Fruit fly (Drosophila melanogaster) whole organism, embryonic: ENCODE data around the gene Nthl1.

Experiments used
- Bteb2 ChIP-seq: fragments of 200-800 bp; sonication (Bioruptor generic); optimal IDR thresholded peaks from 2 replicates; lab custom pipeline; 2016; ENCODE audit warnings: missing biosample characterization, missing genetic modification characterization
- CG10543 ChIP-seq: fragments of 200-800 bp; sonication (Bioruptor generic); optimal IDR thresholded peaks from 3 replicates; lab custom pipeline; 2017; ENCODE audit warnings: missing biosample characterization, mild to moderate bottlenecking, missing genetic modification characterization, moderate library complexity
- CG12219 ChIP-seq: fragments of 200-800 bp; sonication (Bioruptor generic); optimal IDR thresholded peaks from 3 replicates; lab custom pipeline; 2018; ENCODE audit warnings: missing biosample characterization, mild to moderate bottlenecking, missing genetic modification characterization
- CG13424 ChIP-seq: fragments of 200-800 bp; sonication (Bioruptor generic); optimal IDR thresholded peaks from 2 replicates; lab custom pipeline; 2019; ENCODE audit warnings: missing biosample characterization, mild to moderate bottlenecking, missing genetic modification characterization, moderate library complexity
- CG13624 ChIP-seq: fragments of 200-800 bp; sonication (Bioruptor generic); optimal IDR thresholded peaks from 2 replicates; lab custom pipeline; 2016; ENCODE audit warnings: missing biosample characterization, missing genetic modification characterization
- CG17829 ChIP-seq: fragments of 200-800 bp; optimal IDR thresholded peaks from 2 replicates; lab custom pipeline; 2019; ENCODE audit warnings: missing biosample characterization, mild to moderate bottlenecking, missing genetic modification characterization, moderate library complexity
- CG2712 ChIP-seq: fragments of 200-800 bp; optimal IDR thresholded peaks from 3 replicates; lab custom pipeline; 2019; ENCODE audit warnings: missing biosample characterization, mild to moderate bottlenecking, missing genetic modification characterization, moderate library complexity
- CG3163 ChIP-seq: fragments of 200-800 bp; sonication (Bioruptor generic); optimal IDR thresholded peaks from 3 replicates; lab custom pipeline; 2016; ENCODE audit warnings: missing biosample characterization, missing genetic modification characterization
- CG3407 ChIP-seq: fragments of 200-800 bp; sonication (Bioruptor generic); optimal IDR thresholded peaks from 2 replicates; lab custom pipeline; 2018; ENCODE audit warnings: missing biosample characterization, mild to moderate bottlenecking, missing genetic modification characterization
- CG4820 ChIP-seq: fragments of 200-800 bp; sonication (Bioruptor generic); optimal IDR thresholded peaks from 3 replicates; lab custom pipeline; 2016; ENCODE audit warnings: missing biosample characterization, missing genetic modification characterization
- CG6654 ChIP-seq: fragments of 200-800 bp; sonication (Bioruptor generic); optimal IDR thresholded peaks from 2 replicates; lab custom pipeline; 2017; ENCODE audit warnings: missing biosample characterization, mild to moderate bottlenecking, missing genetic modification characterization
- CG6689 ChIP-seq: fragments of 200-800 bp; sonication (Bioruptor generic); IDR thresholded peaks from 2 replicates; pipeline ENCODE4 v1.3.6; 2022; ENCODE audit warnings: missing biosample characterization, missing genetic modification characterization
- CG7839 ChIP-seq: fragments of 200-800 bp; sonication (Bioruptor generic); optimal IDR thresholded peaks from 3 replicates; lab custom pipeline; 2018; ENCODE audit warnings: missing biosample characterization, mild to moderate bottlenecking, missing genetic modification characterization, moderate library complexity
- CG7987 ChIP-seq: fragments of 200-800 bp; sonication (Bioruptor generic); optimal IDR thresholded peaks from 2 replicates; lab custom pipeline; 2018; ENCODE audit warnings: missing biosample characterization, mild to moderate bottlenecking, missing genetic modification characterization, moderate library complexity
- CG8765 ChIP-seq: fragments of 200-800 bp; sonication (Bioruptor generic); IDR thresholded peaks from 2 replicates; pipeline ENCODE4 v1.3.6; 2022; ENCODE audit warnings: missing biosample characterization, missing genetic modification characterization
- CG9797 ChIP-seq: fragments of 200-800 bp; sonication (Bioruptor generic); optimal IDR thresholded peaks from 3 replicates; lab custom pipeline; 2018; ENCODE audit warnings: missing biosample characterization, mild to moderate bottlenecking, missing genetic modification characterization
- CG9932 ChIP-seq: fragments of 200-800 bp; sonication (Bioruptor generic); IDR thresholded peaks from 2 replicates; pipeline ENCODE4 v1.3.6; 2022; ENCODE audit warnings: missing biosample characterization, missing genetic modification characterization
- Ets97D ChIP-seq: fragments of 200-800 bp; sonication (Bioruptor generic); optimal IDR thresholded peaks from 3 replicates; lab custom pipeline; 2016; ENCODE audit warnings: missing biosample characterization, missing genetic modification characterization
- HHEX ChIP-seq: fragments of 200-800 bp; sonication (Bioruptor generic); optimal IDR thresholded peaks from 3 replicates; lab custom pipeline; 2017; ENCODE audit warnings: missing biosample characterization, mild to moderate bottlenecking, missing genetic modification characterization, missing genetic modification reagents
- HLH3B ChIP-seq: fragments of 200-800 bp; sonication (Bioruptor generic); IDR thresholded peaks from 2 replicates; pipeline ENCODE4 v1.3.6; 2022; ENCODE audit warnings: missing biosample characterization, missing genetic modification characterization
- Hmx ChIP-seq: fragments of 200-800 bp; sonication (Bioruptor generic); optimal IDR thresholded peaks from 2 replicates; lab custom pipeline; 2016; ENCODE audit warnings: missing biosample characterization, missing genetic modification characterization
- Jarid2 ChIP-seq: fragments of 200-800 bp; sonication (Bioruptor generic); optimal IDR thresholded peaks from 3 replicates; lab custom pipeline; 2017; ENCODE audit warnings: mild to moderate bottlenecking, missing biosample characterization, missing genetic modification reagents, missing genetic modification characterization
- Meics ChIP-seq: fragments of 200-800 bp; sonication (Bioruptor generic); optimal IDR thresholded peaks from 2 replicates; lab custom pipeline; 2017; ENCODE audit warnings: missing biosample characterization, mild to moderate bottlenecking, missing genetic modification characterization
- NK7.1 ChIP-seq: fragments of 200-800 bp; sonication (Bioruptor generic); optimal IDR thresholded peaks from 3 replicates; lab custom pipeline; 2016; ENCODE audit warnings: missing biosample characterization, missing genetic modification characterization
- NfI ChIP-seq: fragments of 200-800 bp; sonication (Bioruptor generic); optimal IDR thresholded peaks from 3 replicates; lab custom pipeline; 2018; ENCODE audit warnings: missing biosample characterization, mild to moderate bottlenecking, missing genetic modification characterization, moderate library complexity
- PHDP ChIP-seq: fragments of 200-800 bp; sonication (Bioruptor generic); optimal IDR thresholded peaks from 3 replicates; lab custom pipeline; 2018; ENCODE audit warnings: missing biosample characterization, mild to moderate bottlenecking, missing genetic modification characterization, moderate library complexity
- Ptx1 ChIP-seq: fragments of 200-800 bp; sonication (Bioruptor generic); IDR thresholded peaks from 2 replicates; pipeline ENCODE4 v1.3.6; 2022; ENCODE audit warnings: missing biosample characterization, missing genetic modification characterization
- Sox100B ChIP-seq: fragments of 200-800 bp; sonication (Bioruptor generic); optimal IDR thresholded peaks from 3 replicates; lab custom pipeline; 2018; ENCODE audit warnings: missing biosample characterization, mild to moderate bottlenecking, missing genetic modification characterization
- Sox102F ChIP-seq: fragments of 200-800 bp; sonication (Bioruptor generic); optimal IDR thresholded peaks from 2 replicates; lab custom pipeline; 2018; ENCODE audit warnings: missing biosample characterization, mild to moderate bottlenecking, missing genetic modification characterization, moderate library complexity
- Vsx1 ChIP-seq: fragments of 200-800 bp; sonication (Bioruptor generic); optimal IDR thresholded peaks from 2 replicates; lab custom pipeline; 2017; ENCODE audit warnings: missing biosample characterization, mild to moderate bottlenecking, missing genetic modification characterization, missing genetic modification reagents
- Xrp1 ChIP-seq: fragments of 200-800 bp; sonication (Bioruptor generic); IDR thresholded peaks from 2 replicates; pipeline ENCODE4 v1.3.6; 2022; ENCODE audit warnings: missing biosample characterization, missing genetic modification characterization
- ase ChIP-seq: fragments of 200-800 bp; sonication (Bioruptor generic); IDR thresholded peaks from 3 replicates; pipeline ENCODE4 v1.3.6; 2022; ENCODE audit warnings: missing biosample characterization, missing genetic modification characterization
- corto ChIP-seq: fragments of 200-800 bp; sonication (Bioruptor generic); optimal IDR thresholded peaks from 2 replicates; lab custom pipeline; 2016; ENCODE audit warnings: missing biosample characterization, mild to moderate bottlenecking, missing genetic modification characterization, moderate library complexity
- dysf ChIP-seq: fragments of 200-800 bp; sonication (Bioruptor generic); IDR thresholded peaks from 3 replicates; pipeline ENCODE4 v1.3.6; 2022; ENCODE audit warnings: missing biosample characterization, missing genetic modification characterization
- eve ChIP-seq, 2 experiments: fragments of >200 bp; optimal IDR thresholded peaks; 2 replicates each; lab custom pipeline; 2017; ENCODE audit warnings: missing biosample characterization in 2 of 2, missing genetic modification characterization in 2 of 2
- grau ChIP-seq: fragments of 200-800 bp; optimal IDR thresholded peaks from 3 replicates; lab custom pipeline; 2019; ENCODE audit warnings: missing biosample characterization, mild to moderate bottlenecking, missing genetic modification characterization, moderate library complexity
- hbn ChIP-seq: fragments of 200-800 bp; sonication (Bioruptor generic); IDR thresholded peaks from 2 replicates; pipeline ENCODE4 v1.3.6; 2022; ENCODE audit warnings: missing biosample characterization, missing genetic modification characterization; ENCODE audit not compliant: partially characterized antibody
- jigr1 ChIP-seq: fragments of 200-800 bp; sonication (Bioruptor generic); IDR thresholded peaks from 3 replicates; pipeline ENCODE4 v1.3.6; 2022; ENCODE audit warnings: missing biosample characterization, missing genetic modification characterization
- jing ChIP-seq: fragments of 200-800 bp; sonication (Bioruptor generic); optimal IDR thresholded peaks from 2 replicates; lab custom pipeline; 2018; ENCODE audit warnings: missing biosample characterization, mild to moderate bottlenecking, missing genetic modification characterization
- kay ChIP-seq: fragments of 200-800 bp; sonication (Bioruptor generic); optimal IDR thresholded peaks from 2 replicates; lab custom pipeline; 2016; ENCODE audit warnings: missing biosample characterization, missing genetic modification characterization
- org-1 ChIP-seq: fragments of 200-800 bp; sonication (Bioruptor generic); optimal IDR thresholded peaks from 2 replicates; lab custom pipeline; 2017; ENCODE audit warnings: missing biosample characterization, missing genetic modification characterization
- pan ChIP-seq, 4 experiments: fragments of >200 bp in 3 of 4; fragments of 200-800 bp in 1 of 4; sonication (Bioruptor generic) in 1 of 4; optimal IDR thresholded peaks in 3 of 4; IDR thresholded peaks in 1 of 4; 2 replicates each; pipeline versions ENCODE4 v1.3.6 to Lab custom; 2017 to 2022; ENCODE audit warnings: missing biosample characterization in 2 of 4, missing genetic modification characterization in 2 of 4, mixed read lengths in 1 of 4
- pho ChIP-seq: fragments of 200-800 bp; sonication (Bioruptor generic); optimal IDR thresholded peaks from 2 replicates; lab custom pipeline; 2016; ENCODE audit warnings: missing biosample characterization, missing genetic modification characterization
- schlank ChIP-seq: fragments of 200-800 bp; sonication (Bioruptor generic); optimal IDR thresholded peaks from 2 replicates; lab custom pipeline; 2018; ENCODE audit warnings: missing biosample characterization, mild to moderate bottlenecking, missing genetic modification characterization
- slou ChIP-seq: fragments of 200-800 bp; sonication (Bioruptor generic); optimal IDR thresholded peaks from 3 replicates; lab custom pipeline; 2016; ENCODE audit warnings: missing biosample characterization, missing genetic modification characterization
- slp2 ChIP-seq: fragments of 200-800 bp; sonication (Bioruptor generic); optimal IDR thresholded peaks from 2 replicates; lab custom pipeline; 2016; ENCODE audit warnings: missing biosample characterization, missing genetic modification characterization
- tin ChIP-seq: fragments of 200-800 bp; sonication (Bioruptor generic); optimal IDR thresholded peaks from 3 replicates; lab custom pipeline; 2016; ENCODE audit warnings: missing biosample characterization, missing genetic modification characterization
- tx ChIP-seq: fragments of 200-800 bp; sonication (Bioruptor generic); optimal IDR thresholded peaks from 2 replicates; lab custom pipeline; 2016; ENCODE audit warnings: missing biosample characterization, missing genetic modification characterization
- wdn ChIP-seq: fragments of 200-800 bp; sonication (Bioruptor generic); IDR thresholded peaks from 2 replicates; pipeline ENCODE4 v1.3.6; 2022; ENCODE audit warnings: missing biosample characterization, missing genetic modification characterization
- zf30C ChIP-seq: fragments of 200-800 bp; sonication (Bioruptor generic); optimal IDR thresholded peaks from 3 replicates; lab custom pipeline; 2018; ENCODE audit warnings: missing biosample characterization, mild to moderate bottlenecking, missing genetic modification characterization

Gene Nthl1

DNA sequence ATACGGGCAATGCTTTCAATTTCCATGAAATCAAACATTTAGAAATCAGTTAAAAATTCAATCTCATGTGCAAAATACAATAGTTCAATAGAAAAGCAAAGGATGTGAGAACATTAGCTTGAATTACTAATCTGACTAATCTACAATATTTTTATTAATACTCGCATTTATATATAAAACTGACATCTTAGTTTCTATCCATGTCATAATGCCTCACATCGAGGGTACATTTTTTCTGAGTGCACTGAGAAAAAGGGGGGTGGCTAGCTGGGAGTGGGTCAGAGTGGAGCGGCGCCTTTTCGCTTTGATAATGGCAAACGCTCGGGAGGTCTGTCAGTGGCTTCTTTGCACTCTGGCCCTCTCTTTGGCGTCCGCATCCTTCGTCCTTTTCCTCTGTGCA is 23.7 kb upstream of the Nthl1 start (continued):
- no peak for TF ChIP-seq CG4820 (GFP tag; lab: Kevin White, UChicago)
- peak; percentile 44 for TF ChIP-seq grau (tag; lab: Kevin White, UChicago)
- TF ChIP-seq jing (GFP tag; lab: Kevin White, UChicago): peak; percentile 1
- no peak for TF ChIP-seq tx (GFP tag; lab: Kevin White, UChicago)
- TF ChIP-seq CG12219 (GFP tag; lab: Kevin White, UChicago): peak; percentile 28
- TF ChIP-seq CG10543: peak; percentile 24
- TF ChIP-seq CG7839 (tag; lab: Kevin White, UChicago): peak; percentile 36
- no peak for TF ChIP-seq CG8765 (GFP tag; lab: Robert Waterston, UW)
- no peak for TF ChIP-seq CG9932 (GFP tag; lab: Robert Waterston, UW)
- peak; percentile 39 for TF ChIP-seq Sox100B
- TF ChIP-seq CG2712 (tag; lab: Kevin White, UChicago): peak; percentile 52
- no peak for TF ChIP-seq CG3407
- peak; percentile 36; the same call in 1 of the 3 replicates for TF ChIP-seq dysf (GFP tag; lab: Robert Waterston, UW)
- TF ChIP-seq Sox102F: peak; percentile 31
- no peak for TF ChIP-seq schlank (tag; lab: Kevin White, UChicago)
- no peak for TF ChIP-seq CG7987 (GFP tag; lab: Kevin White, UChicago)
- TF ChIP-seq hbn (GFP tag; lab: Robert Waterston, UW): no peak
- TF ChIP-seq zf30C (GFP tag; lab: Kevin White, UChicago): peak; percentile 53
- no peak for TF ChIP-seq HLH3B (GFP tag; lab: Robert Waterston, UW)
- no peak for TF ChIP-seq wdn
- TF ChIP-seq Jarid2 (GFP tag; lab: Kevin White, UChicago): no peak
- no peak for TF ChIP-seq pan (optimal IDR thresholded peaks at IDR 0.05; lab: Kevin White, UChicago)
- TF ChIP-seq pan (GFP tag; optimal IDR thresholded peaks at IDR 0.05 in 1 of 2, IDR thresholded peaks at IDR 0.05 in 1 of 2): no peak
- TF ChIP-seq CG17829 (tag; lab: Kevin White, UChicago): peak; percentile 10
- no peak for TF ChIP-seq CG13624
- TF ChIP-seq Meics (GFP tag; lab: Kevin White, UChicago): peak; percentile 38
- no peak for TF ChIP-seq kay (GFP tag; lab: Kevin White, UChicago)
- TF ChIP-seq tin (GFP tag; lab: Kevin White, UChicago): no peak
- TF ChIP-seq CG3163 (GFP tag; lab: Kevin White, UChicago): no peak
- no peak for TF ChIP-seq Hmx (GFP tag; lab: Kevin White, UChicago)
- TF ChIP-seq PHDP (tag; lab: Kevin White, UChicago): peak; percentile 37
- peak in 1 of 2 experiments; percentile 39 for TF ChIP-seq eve (GFP tag; optimal IDR thresholded peaks at IDR 0.05; lab: Kevin White, UChicago)
- no peak for TF ChIP-seq CG6654 (GFP tag; lab: Kevin White, UChicago)
- no peak for TF ChIP-seq org-1 (GFP tag; lab: Kevin White, UChicago)
- TF ChIP-seq, all 482 proteins: peak for 69

DNA sequence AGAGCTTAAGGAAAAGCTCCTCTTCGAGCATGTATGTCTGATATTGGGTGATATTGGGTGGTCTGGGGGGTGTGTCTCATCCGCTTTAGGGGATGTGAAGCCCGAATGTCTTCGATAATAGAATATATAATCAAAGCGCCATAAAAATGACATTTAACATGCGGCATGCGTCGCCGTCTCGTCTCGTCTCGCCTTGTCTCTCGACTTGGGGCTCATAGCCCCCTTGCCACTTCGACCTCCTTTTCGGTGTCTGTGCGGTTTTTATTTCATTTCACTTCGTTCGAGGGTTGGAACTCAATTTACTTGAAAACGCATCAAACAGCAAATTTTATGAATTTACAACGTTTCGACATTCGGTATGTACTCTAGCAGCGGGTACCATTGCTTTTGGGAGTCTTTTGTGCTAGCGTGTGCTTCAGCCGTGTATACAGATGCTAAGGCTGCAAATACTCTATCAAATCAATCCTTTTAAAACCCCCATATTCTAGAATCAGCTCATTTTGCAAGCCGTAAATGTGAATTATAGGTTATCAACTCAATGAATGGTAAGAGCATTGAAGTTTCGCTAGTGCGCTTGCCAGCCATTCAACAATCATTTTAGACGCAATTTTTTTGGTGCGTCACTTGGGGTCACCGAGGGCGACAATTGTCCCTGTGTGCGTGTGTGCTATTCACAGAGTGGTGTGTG is 22.9 kb upstream of the Nthl1 start:
- peak; percentile 27 for TF ChIP-seq NfI (GFP tag; lab: Kevin White, UChicago)
- TF ChIP-seq Ets97D (GFP tag; lab: Kevin White, UChicago): no peak
- TF ChIP-seq Xrp1 (GFP tag; lab: Robert Waterston, UW): peak; percentile 51
- TF ChIP-seq Vsx1: peak; percentile 2
- TF ChIP-seq CG3407: no peak
- peak; percentile 30 for TF ChIP-seq slp2 (GFP tag; lab: Kevin White, UChicago)
- TF ChIP-seq Bteb2 (GFP tag; lab: Kevin White, UChicago): peak; percentile 8
- no peak for TF ChIP-seq slou
- TF ChIP-seq Ptx1 (GFP tag; lab: Robert Waterston, UW): peak; percentile 74
- peak; percentile 29 for TF ChIP-seq pho (GFP tag; lab: Kevin White, UChicago)
- no peak for TF ChIP-seq CG9797 (GFP tag; lab: Kevin White, UChicago)
- peak; percentile 56 for TF ChIP-seq CG6689 (GFP tag; lab: Robert Waterston, UW)
- 0 out of 3 replicates have a peak, but pooled peaks have one; percentile 13 for TF ChIP-seq ase (GFP tag; lab: Robert Waterston, UW)
- TF ChIP-seq CG13424 (tag; lab: Kevin White, UChicago): peak; percentile 48
- TF ChIP-seq corto (GFP tag; lab: Kevin White, UChicago): no peak
- TF ChIP-seq NK7.1 (GFP tag; lab: Kevin White, UChicago): peak; percentile 8
- peak; percentile 25 for TF ChIP-seq HHEX (GFP tag; lab: Kevin White, UChicago)
- TF ChIP-seq jigr1: peak; percentile 31; the same call in 1 of the 3 replicates
